Worm (Caenorhabditis elegans) whole organism, early embryonic: ENCODE measurements around the gene rec-8.
A peak's percentile ranks its signal among the peaks of the same experiment; 100 is the strongest.

ENCODE experiments used
- B0310.2 ChIP-seq: sonication (generic microtip); optimal IDR thresholded peaks from 2 replicates; lab custom pipeline; 2016; ENCODE audit warnings: mild to moderate bottlenecking, missing genetic modification characterization, missing compliant biosample characterization
- F13C5.2 ChIP-seq: sonication (generic microtip); optimal IDR thresholded peaks from 2 replicates; lab custom pipeline; 2017; ENCODE audit warnings: mild to moderate bottlenecking, missing genetic modification characterization, inconsistent platforms, missing compliant biosample characterization
- aly-1 ChIP-seq: sonication (generic microtip); optimal IDR thresholded peaks from 2 replicates; lab custom pipeline; 2016; ENCODE audit warnings: missing genetic modification characterization, missing compliant biosample characterization
- ama-1 ChIP-seq: fragments of 150-350 bp; optimal IDR thresholded peaks from 2 replicates; lab custom pipeline; 2014
- ceh-13 ChIP-seq: fragments of 200-800 bp; sonication (Bioruptor generic); optimal IDR thresholded peaks from 2 replicates; lab custom pipeline; 2018; ENCODE audit warnings: mild to moderate bottlenecking, missing genetic modification characterization, missing compliant biosample characterization
- ceh-36 ChIP-seq: sonication (generic microtip); optimal IDR thresholded peaks from 2 replicates; lab custom pipeline; 2016; ENCODE audit warnings: missing genetic modification characterization, inconsistent platforms, missing compliant biosample characterization
- ets-7 ChIP-seq: sonication (generic microtip); optimal IDR thresholded peaks from 2 replicates; lab custom pipeline; 2016; ENCODE audit warnings: missing genotype, missing genetic modification characterization, missing compliant biosample characterization
- flt-1 ChIP-seq: fragments of 200-800 bp; sonication (Bioruptor generic); IDR thresholded peaks from 2 replicates; pipeline ENCODE4 v1.3.6; 2022; ENCODE audit warnings: missing genetic modification characterization, missing compliant biosample characterization
- hmbx-1 ChIP-seq: sonication (generic microtip); optimal IDR thresholded peaks from 2 replicates; lab custom pipeline; 2016; ENCODE audit warnings: mild to moderate bottlenecking, missing genetic modification characterization, missing compliant biosample characterization
- hmg-4 ChIP-seq: fragments of 200-800 bp; sonication (Bioruptor generic); optimal IDR thresholded peaks from 2 replicates; lab custom pipeline; 2018; ENCODE audit warnings: mild to moderate bottlenecking, missing genetic modification characterization, missing compliant biosample characterization
- hnd-1 ChIP-seq: sonication (generic microtip); optimal IDR thresholded peaks from 2 replicates; lab custom pipeline; 2016; ENCODE audit warnings: missing genetic modification characterization, missing compliant biosample characterization
- pes-1 ChIP-seq: fragments of 200-800 bp; sonication (Bioruptor generic); IDR thresholded peaks from 2 replicates; pipeline ENCODE4 v1.3.6; 2022; ENCODE audit warnings: missing genetic modification reagents, missing genetic modification characterization, missing compliant biosample characterization
- scrt-1 ChIP-seq: fragments of 200-800 bp; sonication (Bioruptor generic); IDR thresholded peaks from 2 replicates; pipeline ENCODE4 v1.3.6; 2022; ENCODE audit warnings: missing genetic modification characterization, missing compliant biosample characterization
- sea-1 ChIP-seq: fragments of 200-800 bp; sonication (Bioruptor generic); conservative IDR thresholded peaks from 2 replicates; pipeline ENCODE4 v1.3.6; 2022; ENCODE audit warnings: missing genetic modification characterization, missing compliant biosample characterization
- tbx-11 ChIP-seq: fragments of 200-800 bp; sonication (Bioruptor generic); IDR thresholded peaks from 2 replicates; pipeline ENCODE4 v1.3.6; 2022; ENCODE audit warnings: missing genetic modification characterization, missing compliant biosample characterization
- tbx-37 ChIP-seq: fragments of 200-800 bp; sonication (Bioruptor generic); conservative IDR thresholded peaks from 2 replicates; pipeline ENCODE4 v1.3.6; 2022; ENCODE audit warnings: missing genetic modification reagents, missing genetic modification characterization, missing compliant biosample characterization
- tra-4 ChIP-seq: sonication (generic microtip); optimal IDR thresholded peaks from 2 replicates; lab custom pipeline; 2017; ENCODE audit warnings: missing genetic modification characterization, missing compliant biosample characterization

The rec-8 gene

DNA sequence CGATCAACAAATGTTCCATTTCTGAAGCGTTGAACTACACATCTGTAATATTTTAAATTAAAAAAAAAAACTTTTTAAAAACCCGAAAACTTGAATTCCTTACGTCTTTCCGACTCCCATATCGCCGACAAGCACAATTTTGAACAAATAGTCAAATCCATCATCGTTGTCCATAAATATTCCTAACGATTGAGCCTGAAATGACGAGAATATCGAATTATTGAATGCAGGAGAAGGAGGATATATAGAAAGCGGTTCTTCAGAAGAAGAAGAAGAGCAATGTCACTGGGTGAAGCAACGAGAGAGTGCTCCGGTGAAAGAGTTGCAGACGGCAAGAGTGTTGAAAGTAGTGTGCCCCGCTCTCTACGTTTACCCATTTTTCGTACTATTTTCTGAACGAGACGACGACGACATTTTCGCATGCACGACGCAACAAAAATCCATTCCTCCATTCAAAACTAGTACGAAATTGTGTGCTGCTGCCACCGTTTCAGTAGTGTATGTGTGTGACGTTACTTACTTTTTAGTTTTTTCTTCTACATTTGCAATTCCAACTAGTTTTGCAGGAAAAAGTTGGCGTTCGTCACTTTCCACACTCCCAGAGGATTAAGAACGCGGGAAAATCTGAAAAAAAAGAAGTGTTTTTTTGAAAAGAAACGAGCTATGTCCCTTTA, 30.9 kb upstream of the rec-8 start, which contains the start of gene rab-19:
TSS of gene rab-19 (minus strand) at position 624 of the 674 bp plus-strand sequence.
- TF ChIP-seq ceh-36 (tag; lab: Kevin White, UChicago) = no peak
- TF ChIP-seq F13C5.2 (tag; lab: Kevin White, UChicago) = peak; percentile 17

DNA sequence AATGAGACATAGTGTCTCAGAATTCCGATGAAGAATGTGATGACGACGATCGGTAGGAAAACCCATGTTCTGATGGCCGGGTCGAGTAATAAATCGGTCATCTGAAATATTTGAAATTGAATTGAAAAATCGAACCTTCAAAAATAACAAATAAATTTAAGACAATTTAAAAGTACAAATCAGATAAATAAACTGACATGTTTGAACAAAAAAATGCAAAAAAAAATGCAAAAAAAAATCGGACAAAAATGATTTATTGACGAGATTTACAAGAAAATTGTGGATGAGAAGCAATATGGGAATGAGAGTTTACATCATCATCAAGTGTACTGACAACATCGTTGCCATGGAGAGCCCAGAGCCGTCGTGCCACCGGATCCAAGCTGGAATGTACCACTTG, 28.8 kb upstream of the rec-8 start, which contains the start of gene emc-3:
TSS of gene emc-3 (minus strand) at position 101 of the 400 bp plus-strand sequence.
- TF ChIP-seq hmbx-1 (tag; lab: Kevin White, UChicago) = no peak
- TF ChIP-seq tbx-37 (GFP tag; lab: Robert Waterston, UW) = no peak
- no peak for TF ChIP-seq hmg-4
- TF ChIP-seq ets-7 (tag; lab: Kevin White, UChicago) = no peak
- no peak for TF ChIP-seq F13C5.2 (tag; lab: Kevin White, UChicago)
- TF ChIP-seq tra-4 (tag; lab: Kevin White, UChicago) = no peak
- no peak for TF ChIP-seq tbx-11 (GFP tag; lab: Robert Waterston, UW)
- no peak for TF ChIP-seq B0310.2 (tag; lab: Kevin White, UChicago)
- TF ChIP-seq sea-1 (GFP tag; lab: Robert Waterston, UW) = no peak
- TF ChIP-seq ama-1 = no peak
- no peak for TF ChIP-seq ceh-13 (GFP tag; lab: Kevin White, UChicago)
- no peak for TF ChIP-seq hnd-1 (tag; lab: Kevin White, UChicago)
- TF ChIP-seq scrt-1 (GFP tag; lab: Robert Waterston, UW) = no peak
- no peak for TF ChIP-seq flt-1 (GFP tag; lab: Robert Waterston, UW)
- no peak for TF ChIP-seq aly-1 (tag; lab: Kevin White, UChicago)
- no peak for TF ChIP-seq pes-1 (GFP tag; lab: Robert Waterston, UW)
- no peak for TF ChIP-seq ceh-36 (tag; lab: Kevin White, UChicago)

DNA sequence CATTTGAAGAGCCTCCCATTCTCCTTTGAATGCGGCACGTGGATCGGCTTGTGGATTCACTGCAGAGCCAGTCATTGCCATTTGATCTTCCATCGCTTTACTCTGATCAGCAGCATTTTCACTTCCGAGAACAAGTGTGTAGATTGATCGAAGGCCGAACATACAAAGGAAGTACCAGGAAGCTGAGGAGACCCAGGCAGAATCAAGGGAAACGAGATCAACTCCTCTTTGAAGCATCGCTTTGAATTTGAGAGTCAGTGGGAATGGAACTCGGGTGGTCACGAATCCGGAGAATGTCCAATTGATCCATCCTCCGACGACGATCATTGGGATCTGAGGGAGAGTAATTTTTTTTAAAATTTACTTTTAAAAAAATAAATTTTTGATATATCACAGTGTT, 27.5 kb upstream of the rec-8 start:
- TF ChIP-seq ama-1 (peak; percentile 28), tra-4 (tag; lab: Kevin White, UChicago) (no peak)

DNA sequence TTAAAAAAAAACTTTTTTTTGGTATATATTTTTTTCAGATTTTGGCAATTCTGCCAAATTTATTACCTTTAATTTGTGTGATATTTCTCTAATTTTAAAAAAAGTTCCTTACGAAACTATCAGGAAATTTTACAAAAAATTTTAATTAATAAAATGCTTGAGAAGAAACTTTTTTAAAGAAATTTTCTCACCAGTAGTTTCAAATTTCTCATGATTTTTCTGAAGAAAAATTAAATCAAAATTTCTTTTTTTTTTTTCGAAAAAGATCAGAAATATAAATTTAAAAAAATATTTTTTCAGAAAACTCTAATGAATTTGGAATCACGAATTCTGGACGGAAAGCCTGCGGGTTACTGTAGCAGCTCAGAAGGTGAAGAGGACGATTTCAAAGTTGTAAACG, 24.7 kb upstream of the rec-8 start, which contains the start of gene mau-8:
TSS of gene mau-8 (plus strand) at position 301 of the 400 bp plus-strand sequence.
- TF ChIP-seq ama-1 (no peak), sea-1 (GFP tag; lab: Robert Waterston, UW) (no peak), flt-1 (GFP tag; lab: Robert Waterston, UW) (no peak), hmg-4 (no peak), ets-7 (tag; lab: Kevin White, UChicago) (no peak), ceh-13 (GFP tag; lab: Kevin White, UChicago) (no peak), pes-1 (GFP tag; lab: Robert Waterston, UW) (no peak), tbx-37 (GFP tag; lab: Robert Waterston, UW) (no peak)

DNA sequence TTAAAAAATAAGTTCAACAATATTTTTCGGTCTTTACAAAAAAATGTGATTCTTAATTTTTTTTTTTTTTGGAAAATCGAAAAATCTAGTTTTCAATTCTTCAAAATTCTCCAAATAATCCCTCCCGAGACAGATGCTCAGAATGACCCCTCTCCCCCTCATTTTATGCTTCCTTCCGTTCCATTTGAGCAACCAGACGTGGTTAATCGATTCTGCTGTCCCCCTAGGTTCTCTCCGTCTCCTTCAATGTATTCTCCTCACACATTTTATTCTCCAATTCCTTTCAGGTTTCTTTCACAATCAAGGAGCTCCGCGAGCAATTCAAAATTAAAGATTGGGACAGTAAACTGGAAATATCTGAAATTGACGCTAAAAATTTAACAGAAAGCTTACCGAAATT, 21.9 kb upstream of the rec-8 start:
- TF ChIP-seq aly-1 (tag; lab: Kevin White, UChicago) (no peak), F13C5.2 (tag; lab: Kevin White, UChicago) (no peak), hmg-4 (no peak), sea-1 (GFP tag; lab: Robert Waterston, UW) (no peak), hmbx-1 (tag; lab: Kevin White, UChicago) (no peak)

DNA sequence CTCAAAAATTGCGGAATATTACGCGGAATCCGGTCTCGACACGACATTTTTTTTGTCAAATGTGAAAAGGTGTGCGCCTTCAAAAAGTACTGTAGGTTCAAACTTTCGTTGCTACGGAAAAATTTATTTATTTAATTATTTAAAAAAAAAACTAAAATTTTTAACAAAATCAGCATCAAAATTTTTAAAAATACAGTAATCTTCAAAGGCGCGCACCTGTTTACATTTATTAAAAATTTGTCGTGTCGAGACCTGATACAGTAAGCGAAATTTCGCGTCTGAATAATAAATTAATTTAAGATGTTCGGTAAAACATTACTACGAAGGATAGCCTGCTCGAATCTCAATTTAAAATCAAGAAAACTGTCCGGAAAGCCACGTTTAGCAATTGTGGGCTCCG, 18.7 kb upstream of the rec-8 start, which contains the start of gene Y62E10A.6:
TSS of gene Y62E10A.6 (plus strand) at position 301 of the 400 bp plus-strand sequence.
- TF ChIP-seq tbx-37 (GFP tag; lab: Robert Waterston, UW) (no peak), ceh-36 (tag; lab: Kevin White, UChicago) (no peak), hnd-1 (tag; lab: Kevin White, UChicago) (no peak), ama-1 (no peak), pes-1 (GFP tag; lab: Robert Waterston, UW) (no peak), F13C5.2 (tag; lab: Kevin White, UChicago) (no peak), hmbx-1 (tag; lab: Kevin White, UChicago) (no peak), scrt-1 (GFP tag; lab: Robert Waterston, UW) (no peak), ceh-13 (GFP tag; lab: Kevin White, UChicago) (no peak), aly-1 (tag; lab: Kevin White, UChicago) (no peak), flt-1 (GFP tag; lab: Robert Waterston, UW) (no peak), sea-1 (GFP tag; lab: Robert Waterston, UW) (no peak), ets-7 (tag; lab: Kevin White, UChicago) (no peak), tra-4 (tag; lab: Kevin White, UChicago) (no peak), hmg-4 (no peak), tbx-11 (GFP tag; lab: Robert Waterston, UW) (no peak), B0310.2 (tag; lab: Kevin White, UChicago) (no peak)

DNA sequence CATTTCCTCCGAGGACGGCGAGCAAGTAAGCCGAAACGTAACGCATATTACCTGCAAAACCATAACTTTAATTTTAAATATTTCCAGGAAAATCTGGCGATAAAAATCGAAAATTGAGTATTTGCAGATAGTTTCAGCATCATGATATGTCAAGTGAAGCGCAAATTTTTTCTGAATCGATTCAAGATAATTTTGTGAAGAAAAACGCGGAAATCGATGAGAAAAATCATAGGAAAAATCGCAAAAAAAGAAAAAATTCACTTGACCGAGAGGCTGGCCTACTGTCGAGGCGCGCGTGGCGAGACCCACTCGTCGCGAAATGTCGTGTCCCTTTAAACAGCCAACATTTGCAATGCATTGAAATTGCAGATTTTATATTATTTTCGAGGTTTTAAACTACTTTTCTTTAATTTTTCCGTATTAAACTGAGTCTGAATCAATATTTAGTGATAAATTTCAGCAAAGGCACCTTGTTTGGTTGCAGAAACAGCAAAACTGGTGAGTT, 17.3 kb upstream of the rec-8 start, which contains the start of the genes rla-2, popl-7 and Y62E10A.24:
TSS of gene rla-2 (minus strand) at position 51 of the 505 bp plus-strand sequence.
TSS of gene popl-7 (plus strand) at position 455 of the 505 bp plus-strand sequence.
TSS of gene Y62E10A.24 (plus strand) at position 476 of the 505 bp plus-strand sequence.
- no peak for TF ChIP-seq tbx-11 (GFP tag; lab: Robert Waterston, UW)
- TF ChIP-seq F13C5.2 (tag; lab: Kevin White, UChicago) = no peak
- TF ChIP-seq sea-1 (GFP tag; lab: Robert Waterston, UW) = no peak
- no peak for TF ChIP-seq hnd-1 (tag; lab: Kevin White, UChicago)
- TF ChIP-seq ceh-13 (GFP tag; lab: Kevin White, UChicago) = no peak
- no peak for TF ChIP-seq tra-4 (tag; lab: Kevin White, UChicago)
- no peak for TF ChIP-seq scrt-1 (GFP tag; lab: Robert Waterston, UW)
- TF ChIP-seq hmg-4 = no peak
- TF ChIP-seq ceh-36 (tag; lab: Kevin White, UChicago) = no peak
- TF ChIP-seq ets-7 (tag; lab: Kevin White, UChicago) = no peak
- no peak for TF ChIP-seq flt-1 (GFP tag; lab: Robert Waterston, UW)
- no peak for TF ChIP-seq tbx-37 (GFP tag; lab: Robert Waterston, UW)
